Worm (Caenorhabditis elegans) whole organism, L4/young adult: Measurements from ENCODE around the gene nhr-135.
A peak's percentile ranks its signal among the peaks of the same experiment; 100 is the strongest.

Experiments
- W03F9.2 ChIP-seq: fragments of 150-350 bp; optimal IDR thresholded peaks from 2 replicates; lab custom pipeline; 2014; ENCODE audit warnings: missing biosample characterization, missing genetic modification characterization
- dao-5 ChIP-seq: sonication (generic microtip); optimal IDR thresholded peaks from 2 replicates; lab custom pipeline; 2016; ENCODE audit warnings: missing genotype, missing genetic modification characterization, moderate library complexity, missing compliant biosample characterization
- him-1 ChIP-seq: sonication (generic microtip); optimal IDR thresholded peaks from 2 replicates; lab custom pipeline; 2016; ENCODE audit warnings: missing genotype, missing genetic modification reagents, missing genetic modification characterization, missing compliant biosample characterization

Gene nhr-135

DNA sequence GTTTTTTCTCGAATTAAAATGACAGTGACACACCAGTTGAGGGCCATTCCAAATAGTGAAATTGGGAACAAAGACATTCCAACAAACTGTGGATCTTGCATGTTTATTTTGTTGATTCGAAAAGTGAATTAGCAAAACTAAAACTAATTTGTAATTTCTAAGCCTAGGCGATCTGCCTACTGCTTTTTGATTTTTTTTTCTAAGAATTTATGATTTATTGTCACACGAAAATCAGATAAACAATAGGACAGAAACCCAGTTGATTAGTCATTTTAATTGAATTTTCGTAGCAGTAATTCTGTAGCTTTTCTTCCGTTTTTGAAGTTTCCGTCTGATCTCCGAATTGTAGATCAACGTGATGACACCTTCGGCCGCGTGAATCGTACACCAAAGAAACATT, 25.2 kb upstream of the nhr-135 start, which contains the start of gene srx-33:
TSS of gene srx-33 (minus strand) at position 101 of the 400 bp plus-strand sequence.
- no peak for TF ChIP-seq him-1
- no peak for TF ChIP-seq dao-5 (tag; lab: Kevin White, UChicago)
- no peak for TF ChIP-seq W03F9.2

- TF ChIP-seq W03F9.2 (no peak), him-1 (no peak), dao-5 (tag; lab: Kevin White, UChicago) (no peak)
These were observed 18.7 kb upstream of the nhr-135 start for ce11 chrV:7112223-7112622.

DNA sequence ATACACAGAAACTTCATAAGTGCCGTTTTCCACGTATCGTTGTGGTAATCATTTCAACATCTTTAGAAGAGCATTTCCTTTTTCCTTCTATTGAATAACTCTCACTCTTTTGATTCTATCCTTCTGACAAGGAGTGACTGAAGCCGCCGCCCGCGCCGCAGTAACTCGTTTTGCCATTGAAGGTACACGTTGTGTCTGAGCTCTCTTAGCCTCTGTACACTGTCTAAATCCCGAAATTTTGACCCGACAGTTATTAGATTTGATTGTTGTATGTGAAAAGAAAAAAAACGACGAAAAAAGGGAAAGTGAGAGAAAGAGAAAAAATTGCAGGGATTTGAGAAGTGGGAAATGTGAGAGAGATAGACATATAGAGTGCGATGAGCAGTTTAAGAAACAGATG, 17.7 kb upstream of the nhr-135 start:
- TF ChIP-seq dao-5 (tag; lab: Kevin White, UChicago) (no peak), W03F9.2 (no peak), him-1 (no peak)

DNA sequence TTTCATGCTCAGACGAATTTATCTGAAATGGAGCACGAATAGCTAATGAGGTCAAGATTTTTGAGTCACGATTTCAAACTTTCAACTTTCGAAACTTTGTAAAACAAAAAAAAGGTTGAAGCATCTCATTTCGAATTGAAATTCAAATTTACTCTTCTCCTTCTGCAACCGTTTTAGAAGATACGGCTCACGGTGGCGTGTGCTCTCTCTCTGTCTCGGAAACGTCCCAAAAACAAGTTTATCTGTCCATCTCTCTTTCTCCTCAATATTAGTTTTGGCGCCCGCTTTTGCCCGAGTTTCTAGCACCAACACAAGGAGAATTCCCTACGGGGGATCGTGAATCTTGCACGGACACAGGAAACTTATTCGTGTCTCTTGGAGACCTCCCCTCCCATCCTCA, 16.8 kb upstream of the nhr-135 start:
- TF ChIP-seq him-1 (no peak), dao-5 (tag; lab: Kevin White, UChicago) (no peak), W03F9.2 (no peak)

DNA sequence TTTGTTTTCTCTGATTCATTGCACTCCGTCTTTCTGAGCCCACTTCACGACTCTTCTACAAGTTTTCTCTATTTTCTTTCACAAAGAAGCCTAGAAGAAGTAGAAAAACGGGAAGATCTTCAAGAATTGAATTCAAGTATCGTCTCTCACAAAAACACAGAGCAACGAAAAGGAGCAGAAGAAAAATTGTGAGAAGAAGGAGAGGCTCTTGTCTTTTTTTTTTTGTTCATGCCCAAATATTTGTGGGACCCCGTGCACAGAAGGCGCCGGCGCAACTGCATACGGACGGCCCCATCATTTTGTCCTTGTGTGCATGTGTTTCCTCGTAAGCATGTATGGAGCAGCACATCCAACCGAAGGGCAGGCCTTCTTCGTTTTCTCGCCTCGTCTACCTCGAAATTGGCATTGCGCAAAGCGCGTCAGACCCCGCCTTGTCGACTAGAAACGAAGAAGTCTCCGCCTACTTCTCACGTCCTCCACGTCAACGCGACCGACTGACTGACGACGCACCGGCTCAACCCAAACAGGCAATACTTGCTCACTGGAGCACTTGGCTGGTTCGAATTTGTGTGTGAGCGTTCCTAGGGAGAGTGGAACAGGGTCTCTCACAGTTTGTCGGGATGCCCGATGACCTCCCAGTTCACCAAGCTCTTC, 13.1 kb upstream of the nhr-135 start:
- TF ChIP-seq dao-5 (tag; lab: Kevin White, UChicago) (no peak), him-1 (peak; percentile 17)

- TF ChIP-seq him-1 = no peak
- no peak for TF ChIP-seq dao-5 (tag; lab: Kevin White, UChicago)
- TF ChIP-seq W03F9.2 = no peak
These were observed 9.7 kb upstream of the nhr-135 start, which contains the start of gene odr-2 for ce11 chrV:7103247-7103646. Gene odr-2 (plus strand): TSS chrV:7103547.

DNA sequence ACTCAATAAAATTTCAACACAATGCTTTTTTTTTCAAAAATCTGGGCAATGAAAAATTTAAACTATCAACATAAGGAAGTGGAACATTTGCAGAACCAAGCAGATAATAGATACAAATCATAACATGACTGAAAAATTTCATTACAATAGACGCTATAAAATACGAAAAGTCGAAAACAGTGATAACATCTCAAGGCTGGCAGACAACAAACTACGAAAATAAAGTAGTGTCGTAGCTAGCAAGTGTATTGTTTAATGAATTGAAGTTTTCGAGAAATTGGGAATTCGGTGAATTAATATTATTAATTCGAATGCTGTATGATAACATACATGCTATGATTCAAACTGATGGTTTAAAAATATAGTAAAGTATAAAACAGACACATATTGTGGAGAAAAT, 3.2 kb upstream of the nhr-135 start:
- TF ChIP-seq him-1 = no peak

DNA sequence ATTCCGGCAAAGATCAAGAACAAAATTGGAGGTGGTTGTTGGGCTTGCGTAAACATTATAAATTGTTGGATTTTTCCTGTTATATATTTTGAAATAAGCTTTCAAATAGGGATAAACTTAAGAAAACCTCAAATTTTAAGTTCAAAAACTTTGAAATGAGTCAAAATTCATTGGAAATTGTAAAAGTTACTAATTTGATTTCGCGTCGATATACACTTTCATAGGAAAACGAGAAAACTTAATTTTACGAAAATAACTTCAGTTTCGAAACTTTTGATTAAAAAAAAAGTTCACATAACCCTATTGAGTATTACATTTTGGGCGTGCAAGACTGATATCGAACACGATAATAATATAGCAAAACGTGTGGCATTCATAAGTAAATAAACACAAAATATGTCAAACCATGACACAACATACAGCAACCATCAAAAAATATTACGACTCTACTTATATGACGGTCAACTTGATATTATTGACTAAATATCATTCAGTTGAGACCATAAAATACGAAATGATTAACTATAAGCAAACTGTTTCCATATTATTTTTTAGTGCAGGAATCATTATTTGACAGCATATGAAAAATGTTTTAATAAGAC, 2.7 kb upstream of the nhr-135 start:
- TF ChIP-seq him-1 (no peak), dao-5 (tag; lab: Kevin White, UChicago) (no peak), W03F9.2 (no peak)

DNA sequence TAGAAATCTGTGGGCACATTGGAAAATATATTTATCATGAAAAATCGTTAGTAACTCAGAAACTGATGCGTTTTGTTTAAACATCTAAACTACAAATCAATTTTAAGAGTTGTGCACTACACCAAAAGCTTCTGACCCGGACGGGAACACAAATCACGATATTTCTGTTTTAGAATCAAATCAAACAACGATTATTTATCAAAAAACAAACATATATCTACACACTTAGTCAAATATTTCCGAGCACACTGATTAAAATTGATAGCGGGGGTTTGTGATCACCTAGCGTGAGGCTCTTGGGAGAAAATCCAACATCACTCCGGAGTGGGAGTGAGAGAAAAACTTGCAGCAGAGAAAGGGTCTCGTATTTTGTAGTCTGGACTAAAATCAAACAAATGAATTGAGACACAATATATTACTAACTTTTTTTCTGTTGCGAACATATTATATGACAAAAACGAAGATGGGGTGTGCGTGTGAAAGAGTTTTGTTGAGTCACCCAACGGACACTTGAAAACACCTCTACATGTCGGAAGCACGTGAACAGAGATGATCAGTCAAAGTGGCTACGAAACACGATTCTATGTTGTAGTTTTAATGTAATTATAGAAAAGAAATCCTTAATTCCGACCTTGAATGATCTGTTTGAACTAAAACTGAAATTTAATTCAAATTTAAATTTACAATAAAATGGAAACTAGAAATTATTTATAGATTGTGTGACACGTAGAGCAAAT, 1.9 kb upstream of the nhr-135 start:
- TF ChIP-seq him-1 = no peak
- TF ChIP-seq dao-5 (tag; lab: Kevin White, UChicago) = no peak

ce11 chrV:7091287-7091686, 2.3 kb downstream of the nhr-135 start, which contains the start of gene nhr-286:
Gene nhr-286 (minus strand): TSS chrV:7091610.
- TF ChIP-seq W03F9.2 (no peak), him-1 (no peak), dao-5 (tag; lab: Kevin White, UChicago) (no peak)

ce11 chrV:7089217-7089616, 4.4 kb downstream of the nhr-135 start:
- TF ChIP-seq dao-5 (tag; lab: Kevin White, UChicago) (no peak), him-1 (no peak), W03F9.2 (peak; percentile 7)

ce11 chrV:7087340-7087739, 6.2 kb downstream of the nhr-135 start:
- TF ChIP-seq W03F9.2 = no peak
- no peak for TF ChIP-seq him-1
- TF ChIP-seq dao-5 (tag; lab: Kevin White, UChicago) = no peak

- TF ChIP-seq W03F9.2 (no peak), dao-5 (tag; lab: Kevin White, UChicago) (no peak), him-1 (no peak)
These were observed 8.0 kb downstream of the nhr-135 start, which contains the start of gene VC5.2 for ce11 chrV:7085518-7086104. Gene VC5.2 (plus strand): TSS chrV:7085956.

DNA sequence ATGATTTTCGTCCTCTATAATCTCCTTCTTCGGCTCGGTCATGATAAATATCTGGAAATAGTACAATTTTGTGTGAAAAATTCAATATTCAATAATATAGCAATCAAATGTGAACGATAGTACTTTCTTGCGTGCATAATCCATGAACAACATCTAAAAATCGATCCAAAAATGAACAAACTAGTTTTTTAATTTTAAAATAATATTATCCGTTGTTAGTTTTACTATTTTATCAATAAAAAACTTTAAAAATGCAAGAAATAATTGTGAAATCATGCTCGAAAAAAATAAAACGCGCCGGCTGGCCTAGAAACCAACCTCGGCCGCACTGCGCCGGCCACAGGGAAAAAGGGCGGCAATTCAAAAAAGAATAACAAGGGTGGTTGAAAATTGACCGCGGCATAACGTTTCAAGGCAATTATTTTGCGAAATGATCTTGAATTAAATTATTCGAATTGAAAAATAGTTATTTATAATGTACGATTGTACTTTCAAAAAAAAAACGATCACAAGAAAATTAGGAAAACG, 8.9 kb downstream of the nhr-135 start, which contains the start of gene mys-1:
TSS of gene mys-1 (minus strand) at position 51 of the 528 bp plus-strand sequence.
- TF ChIP-seq dao-5 (tag; lab: Kevin White, UChicago) = no peak
- peak; percentile 55 for TF ChIP-seq W03F9.2
- peak; percentile 0 for TF ChIP-seq him-1
